Worm (Caenorhabditis elegans) whole organism, L4 larva: ENCODE measurements around the gene mrps-2.

Experiments used
- F37D6.2 ChIP-seq: sonication (generic microtip); optimal IDR thresholded peaks from 2 replicates; lab custom pipeline; 2016; ENCODE audit warnings: mild to moderate bottlenecking, missing genetic modification characterization, missing compliant biosample characterization
- F44E2.7 ChIP-seq: fragments of 200-800 bp; sonication (Bioruptor generic); IDR thresholded peaks from 2 replicates; pipeline ENCODE4 v2.1.2; 2022; ENCODE audit warnings: missing genetic modification characterization, missing compliant biosample characterization
- Y105C5A.15 ChIP-seq: fragments of 200-800 bp; sonication (Bioruptor generic); IDR thresholded peaks from 2 replicates; pipeline ENCODE4 v1.3.6; 2022; ENCODE audit warnings: missing genetic modification characterization, missing compliant biosample characterization
- Y48G9A.11 ChIP-seq: fragments of 200-800 bp; sonication (Bioruptor generic); IDR thresholded peaks from 2 replicates; pipeline ENCODE4 v1.3.6; 2022; ENCODE audit warnings: missing genetic modification reagents, missing genetic modification characterization, missing compliant biosample characterization
- ZK337.2 ChIP-seq: fragments of 200-800 bp; sonication (Bioruptor generic); IDR thresholded peaks from 2 replicates; pipeline ENCODE4 v1.3.6; 2022; ENCODE audit warnings: missing genetic modification reagents, missing genetic modification characterization, missing compliant biosample characterization
- aha-1 ChIP-seq: fragments of 150-350 bp; peaks from one replicate; lab custom pipeline; 2014; ENCODE audit warnings: missing biosample characterization, missing genetic modification characterization
- aly-2 ChIP-seq: sonication (generic microtip); optimal IDR thresholded peaks from 2 replicates; lab custom pipeline; 2018; ENCODE audit warnings: missing biosample characterization, missing genetic modification characterization
- ceh-20 ChIP-seq: fragments of 200-800 bp; sonication (Bioruptor generic); IDR thresholded peaks from 2 replicates; pipeline ENCODE4 v1.3.6; 2022; ENCODE audit warnings: missing genetic modification reagents, missing genetic modification characterization, missing compliant biosample characterization
- ceh-62 ChIP-seq: sonication (generic microtip); optimal IDR thresholded peaks from 2 replicates; lab custom pipeline; 2017; ENCODE audit warnings: missing biosample characterization, missing genetic modification characterization
- cey-2 ChIP-seq: sonication (generic microtip); optimal IDR thresholded peaks from 3 replicates; lab custom pipeline; 2017; ENCODE audit warnings: missing genetic modification characterization, mild to moderate bottlenecking, missing compliant biosample characterization, antibody characterized with exemption, borderline replicate concordance; ENCODE audit not compliant: insufficient read depth
- daf-12 ChIP-seq: fragments of 150-350 bp; optimal IDR thresholded peaks from 2 replicates; lab custom pipeline; 2014; ENCODE audit warnings: missing biosample characterization, missing genetic modification reagents, missing genetic modification characterization
- daf-16 ChIP-seq, 3 experiments: sonication (generic microtip); optimal IDR thresholded peaks; 2 replicates each; lab custom pipeline; 2016 to 2017; ENCODE audit warnings: missing genetic modification characterization in 3 of 3, missing genetic modification reagents in 3 of 3, mild to moderate bottlenecking in 2 of 3, missing compliant biosample characterization in 2 of 3, missing biosample characterization in 1 of 3, moderate library complexity in 1 of 3
- dmd-6 ChIP-seq: fragments of 200-800 bp; sonication (Bioruptor generic); IDR thresholded peaks from 2 replicates; pipeline ENCODE4 v1.3.6; 2022; ENCODE audit warnings: missing genetic modification reagents, missing genetic modification characterization, missing compliant biosample characterization
- dmd-9 ChIP-seq: fragments of 200-800 bp; sonication (Bioruptor generic); IDR thresholded peaks from 2 replicates; pipeline ENCODE4 v1.3.6; 2022; ENCODE audit warnings: missing genetic modification reagents, missing genetic modification characterization, missing compliant biosample characterization
- dve-1 ChIP-seq: sonication (generic microtip); optimal IDR thresholded peaks from 2 replicates; lab custom pipeline; 2017; ENCODE audit warnings: antibody characterized with exemption, mild to moderate bottlenecking, missing genetic modification characterization, missing compliant biosample characterization; ENCODE audit not compliant: insufficient read depth
- egl-27 ChIP-seq: sonication (generic microtip); optimal IDR thresholded peaks from 3 replicates; lab custom pipeline; 2017; ENCODE audit warnings: missing biosample characterization, missing genetic modification reagents, missing genetic modification characterization
- hlh-11 ChIP-seq: fragments of 200-800 bp; sonication (Bioruptor generic); optimal IDR thresholded peaks from 2 replicates; lab custom pipeline; 2018; ENCODE audit warnings: mild to moderate bottlenecking, missing genetic modification characterization, missing compliant biosample characterization
- hlh-30 ChIP-seq: sonication (generic microtip); optimal IDR thresholded peaks from 2 replicates; lab custom pipeline; 2017; ENCODE audit warnings: antibody characterized with exemption, mild to moderate bottlenecking, missing genetic modification characterization, missing compliant biosample characterization; ENCODE audit not compliant: insufficient read depth
- hmg-1.1 ChIP-seq: fragments of 200-800 bp; sonication (Bioruptor generic); IDR thresholded peaks from 2 replicates; pipeline ENCODE4 v1.3.6; 2022; ENCODE audit warnings: missing genetic modification reagents, missing genetic modification characterization, missing compliant biosample characterization
- lin-15B ChIP-seq: fragments of 150-350 bp; sonication (generic microtip); optimal IDR thresholded peaks from 3 replicates; lab custom pipeline; 2014; ENCODE audit warnings: missing biosample characterization, missing genetic modification characterization
- lir-3 ChIP-seq: sonication (generic microtip); optimal IDR thresholded peaks from 2 replicates; lab custom pipeline; 2016; ENCODE audit warnings: mild to moderate bottlenecking, missing genetic modification characterization, missing compliant biosample characterization
- lsy-2 ChIP-seq, 2 experiments: fragments of 150-350 bp in 1 of 2; sonication (generic microtip) in 1 of 2; optimal IDR thresholded peaks; 2 replicates each; lab custom pipeline; 2014 to 2017; ENCODE audit warnings: missing biosample characterization in 2 of 2, missing genetic modification characterization in 2 of 2
- mdt-29 ChIP-seq: fragments of 200-800 bp; sonication (Bioruptor generic); IDR thresholded peaks from 2 replicates; pipeline ENCODE4 v1.3.6; 2022; ENCODE audit warnings: missing genetic modification reagents, missing genetic modification characterization, missing compliant biosample characterization
- mep-1 ChIP-seq: fragments of 150-350 bp; sonication (generic microtip); optimal IDR thresholded peaks from 3 replicates; lab custom pipeline; 2014; ENCODE audit warnings: missing biosample characterization, missing genetic modification characterization
- mxl-3 ChIP-seq: fragments of 200-800 bp; sonication (Bioruptor generic); optimal IDR thresholded peaks from 2 replicates; lab custom pipeline; 2018; ENCODE audit warnings: mild to moderate bottlenecking, missing genetic modification characterization, missing compliant biosample characterization
- nhr-25 ChIP-seq: sonication (generic microtip); optimal IDR thresholded peaks from 2 replicates; lab custom pipeline; 2017; ENCODE audit warnings: missing genetic modification characterization, mild to moderate bottlenecking, missing compliant biosample characterization, antibody characterized with exemption, moderate library complexity, borderline replicate concordance; ENCODE audit not compliant: insufficient read depth
- nhr-28 ChIP-seq: fragments of 150-350 bp; optimal IDR thresholded peaks from 2 replicates; lab custom pipeline; 2014; ENCODE audit warnings: missing biosample characterization, missing genetic modification characterization
- nhr-42 ChIP-seq: fragments of 200-800 bp; sonication (Bioruptor generic); IDR thresholded peaks from 2 replicates; pipeline ENCODE4 v1.3.6; 2022; ENCODE audit warnings: missing genetic modification characterization, missing compliant biosample characterization
- nhr-6 ChIP-seq: fragments of 150-350 bp; optimal IDR thresholded peaks from 2 replicates; lab custom pipeline; 2014; ENCODE audit warnings: missing biosample characterization, missing genetic modification characterization
- nhr-76 ChIP-seq: fragments of 150-350 bp; optimal IDR thresholded peaks from 2 replicates; lab custom pipeline; 2014; ENCODE audit warnings: missing biosample characterization, missing genetic modification characterization
- nhr-77 ChIP-seq: fragments of 150-350 bp; optimal IDR thresholded peaks from 2 replicates; lab custom pipeline; 2014; ENCODE audit warnings: missing biosample characterization, missing genetic modification characterization
- pha-4 ChIP-seq, 2 experiments: fragments of 150-350 bp in 1 of 2; fragments of 200-800 bp in 1 of 2; sonication (Bioruptor generic) in 1 of 2; IDR thresholded peaks in 1 of 2; optimal IDR thresholded peaks in 1 of 2; 2 replicates each; pipeline versions ENCODE4 v1.3.6 to Lab custom; 2014 to 2022; ENCODE audit warnings: missing genetic modification characterization in 2 of 2, missing genetic modification reagents in 2 of 2, missing biosample characterization in 1 of 2, missing compliant biosample characterization in 1 of 2
- pqm-1 ChIP-seq: sonication (generic microtip); optimal IDR thresholded peaks from 2 replicates; lab custom pipeline; 2017; ENCODE audit warnings: missing biosample characterization, missing genetic modification characterization
- rbr-2 ChIP-seq: sonication (generic microtip); optimal IDR thresholded peaks from 2 replicates; lab custom pipeline; 2016; ENCODE audit warnings: missing genotype, missing genetic modification characterization, missing compliant biosample characterization
- snpc-1.2 ChIP-seq: fragments of 200-800 bp; sonication (Bioruptor generic); IDR thresholded peaks from 2 replicates; pipeline ENCODE4 v1.3.6; 2022; ENCODE audit warnings: missing genetic modification reagents, missing genetic modification characterization, missing compliant biosample characterization
- tra-1 ChIP-seq: fragments of 200-800 bp; sonication (Bioruptor generic); IDR thresholded peaks from 2 replicates; pipeline ENCODE4 v1.3.6; 2022; ENCODE audit warnings: missing genetic modification reagents, missing genetic modification characterization, missing compliant biosample characterization
- unc-130 ChIP-seq: sonication (generic microtip); optimal IDR thresholded peaks from 2 replicates; lab custom pipeline; 2016; ENCODE audit warnings: missing genetic modification reagents, missing genetic modification characterization, missing compliant biosample characterization
- unc-62 ChIP-seq, 3 experiments: fragments of 150-350 bp in 1 of 3; sonication (generic microtip); optimal IDR thresholded peaks in 2 of 3; peaks in 1 of 3; 1 replicate in 1 of 3; 2 replicates in 2 of 3; lab custom pipeline; 2014 to 2017; ENCODE audit warnings: missing biosample characterization in 3 of 3, missing genetic modification characterization in 3 of 3, missing genetic modification reagents in 3 of 3, missing genotype in 1 of 3
- vab-7 ChIP-seq: fragments of 200-800 bp; sonication (Bioruptor generic); IDR thresholded peaks from 2 replicates; pipeline ENCODE4 v1.3.6; 2022; ENCODE audit warnings: missing genetic modification reagents, missing genetic modification characterization, missing compliant biosample characterization
- zip-11 ChIP-seq: fragments of 200-800 bp; sonication (Bioruptor generic); IDR thresholded peaks from 2 replicates; pipeline ENCODE4 v1.3.6; 2022; ENCODE audit warnings: missing genetic modification characterization, missing compliant biosample characterization
- ztf-11 ChIP-seq: fragments of 150-350 bp; optimal IDR thresholded peaks from 2 replicates; lab custom pipeline; 2014; ENCODE audit warnings: missing biosample characterization, missing genetic modification characterization

mrps-2 gene

DNA sequence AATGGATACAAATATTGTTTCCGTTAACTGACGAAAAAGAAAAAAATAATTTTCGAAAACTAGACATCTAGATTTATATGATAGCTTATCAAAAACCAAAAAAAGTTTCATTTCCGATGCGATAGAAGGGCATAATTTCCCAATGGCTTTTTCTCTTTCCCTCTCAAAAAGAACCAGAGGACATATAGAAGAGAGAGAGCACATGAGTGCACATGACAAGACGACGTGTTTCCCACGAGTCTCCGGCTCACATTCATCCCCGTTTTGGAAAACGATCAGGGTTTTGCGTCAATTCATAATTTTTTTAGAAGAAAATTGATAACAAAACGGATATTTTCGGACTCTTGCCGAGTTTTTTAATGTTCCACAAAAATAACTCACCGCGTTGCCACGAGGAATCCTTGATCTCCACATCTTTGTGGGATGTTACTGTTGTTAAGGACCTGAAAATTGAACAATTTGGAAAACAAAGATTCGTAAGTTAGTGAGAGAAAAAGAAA lies 21.1 kb upstream of the mrps-2 start, which contains the start of gene lmd-3:
Gene lmd-3, minus strand, starts transcription at position 450 of the 500 bp plus-strand sequence.
- TF ChIP-seq aha-1 (tag; lab: Kevin White, UChicago), result peak; percentile 32
- no peak for TF ChIP-seq ZK337.2 (GFP tag; lab: Robert Waterston, UW)
- no peak for TF ChIP-seq tra-1 (GFP tag; lab: Robert Waterston, UW)
- TF ChIP-seq hlh-30 (tag; lab: Kevin White, UChicago), result peak; percentile 60
- TF ChIP-seq, all 104 proteins: peak for 2

DNA sequence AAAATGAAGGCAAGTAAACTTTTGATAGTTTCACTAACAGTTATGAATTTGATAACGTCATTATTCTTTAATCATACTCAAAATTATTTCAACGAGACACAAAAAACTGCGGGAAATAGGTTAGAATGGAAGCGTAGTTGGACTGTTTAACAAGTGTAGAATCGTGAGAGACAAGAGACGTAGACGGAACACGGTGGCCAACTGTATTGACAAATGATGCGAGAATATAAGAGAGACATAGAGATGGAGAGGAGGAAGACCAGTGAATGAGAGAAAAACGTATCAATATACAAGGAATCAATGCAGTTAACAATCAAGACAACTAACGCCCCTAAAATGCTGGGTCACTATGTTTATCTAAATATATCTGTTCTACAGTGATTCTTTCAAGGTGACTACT lies 19.9 kb upstream of the mrps-2 start:
- TF ChIP-seq nhr-25 (tag; lab: Kevin White, UChicago), result peak; percentile 48
- peak; percentile 76 for TF ChIP-seq hlh-11 (tag; lab: Kevin White, UChicago)
- TF ChIP-seq nhr-76 (tag; lab: Kevin White, UChicago), result no peak
- no peak for TF ChIP-seq vab-7 (GFP tag; lab: Robert Waterston, UW)
- TF ChIP-seq mep-1 (tag; lab: Kevin White, UChicago), result peak; percentile 38
- TF ChIP-seq nhr-28 (tag; lab: Kevin White, UChicago), result peak; percentile 88
- TF ChIP-seq Y48G9A.11 (GFP tag; lab: Robert Waterston, UW), result no peak
- no peak for TF ChIP-seq pha-4 (GFP tag; IDR thresholded peaks at IDR 0.05; lab: Robert Waterston, UW)
- peak; percentile 2 for TF ChIP-seq pha-4 (tag; optimal IDR thresholded peaks at IDR 0.05; lab: Kevin White, UChicago)
- TF ChIP-seq nhr-77, result peak; percentile 23
- peak in 1 of 2 experiments; percentile 24 for TF ChIP-seq lsy-2 (tag; optimal IDR thresholded peaks at IDR 0.05; lab: Kevin White, UChicago)
- TF ChIP-seq pqm-1 (tag; lab: Kevin White, UChicago), result peak; percentile 56
- TF ChIP-seq daf-16 (GFP tag; optimal IDR thresholded peaks at IDR 0.05; lab: Kevin White, UChicago), result no peak
- TF ChIP-seq daf-16 (tag; optimal IDR thresholded peaks at IDR 0.05; lab: Kevin White, UChicago), result peak; percentile 83
- TF ChIP-seq zip-11 (GFP tag; lab: Robert Waterston, UW), result no peak
- TF ChIP-seq ztf-11 (tag; lab: Kevin White, UChicago), result no peak
- no peak for TF ChIP-seq Y105C5A.15 (GFP tag; lab: Robert Waterston, UW)
- no peak for TF ChIP-seq dmd-9
- TF ChIP-seq nhr-6, result peak; percentile 56
- no peak for TF ChIP-seq rbr-2 (tag; lab: Kevin White, UChicago)
- no peak for TF ChIP-seq hmg-1.1
- peak; percentile 69 for TF ChIP-seq dve-1
- peak; percentile 10 for TF ChIP-seq mxl-3 (GFP tag; lab: Kevin White, UChicago)
- peak; percentile 59 for TF ChIP-seq dmd-6 (GFP tag; lab: Robert Waterston, UW)
- TF ChIP-seq aha-1 (tag; lab: Kevin White, UChicago), result peak; percentile 42
- no peak for TF ChIP-seq lir-3 (tag; lab: Kevin White, UChicago)

DNA sequence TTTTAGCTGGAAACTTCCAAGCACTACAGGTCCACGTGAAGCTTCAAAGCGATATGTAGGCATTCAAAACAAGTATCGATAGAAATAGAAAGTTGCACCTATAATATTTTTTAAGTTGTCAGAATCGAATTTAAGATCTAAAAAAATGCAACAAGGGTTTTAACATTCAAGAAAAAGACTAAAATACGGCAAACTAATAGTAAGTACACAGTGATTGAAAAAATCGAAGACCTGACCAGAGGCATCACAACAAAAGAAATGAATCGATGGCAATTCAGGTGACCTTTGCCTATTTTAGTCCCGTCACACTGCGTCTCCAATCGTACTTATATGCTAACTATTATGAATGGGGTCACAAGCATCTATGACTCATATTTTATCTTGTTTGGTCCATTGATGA lies 17.6 kb upstream of the mrps-2 start, which contains the start of gene T23B12.5:
Gene T23B12.5, minus strand, starts transcription at position 101 of the 400 bp plus-strand sequence.
- TF ChIP-seq F37D6.2 (tag; lab: Kevin White, UChicago), result no peak
- TF ChIP-seq snpc-1.2 (GFP tag; lab: Robert Waterston, UW), result no peak
- no peak for TF ChIP-seq aha-1 (tag; lab: Kevin White, UChicago)
- no peak for TF ChIP-seq unc-130 (GFP tag; lab: Kevin White, UChicago)
- no peak for TF ChIP-seq lin-15B (tag; lab: Kevin White, UChicago)

- TF ChIP-seq unc-130 (GFP tag; lab: Kevin White, UChicago) (no peak), nhr-25 (tag; lab: Kevin White, UChicago) (peak; percentile 27), nhr-28 (tag; lab: Kevin White, UChicago) (peak; percentile 67), dmd-9 (no peak), daf-12 (tag; lab: Kevin White, UChicago) (no peak), aly-2 (tag; lab: Kevin White, UChicago) (no peak), aha-1 (tag; lab: Kevin White, UChicago) (peak; percentile 98), nhr-42 (no peak), tra-1 (GFP tag; lab: Robert Waterston, UW) (0 out of 2 replicates have a peak, but pooled peaks have one; percentile 31), cey-2 (tag; lab: Kevin White, UChicago) (peak; percentile 39), mdt-29 (no peak), dmd-6 (GFP tag; lab: Robert Waterston, UW) (peak; percentile 33), dve-1 (peak; percentile 51), ztf-11 (tag; lab: Kevin White, UChicago) (no peak), vab-7 (GFP tag; lab: Robert Waterston, UW) (no peak), egl-27 (tag; lab: Kevin White, UChicago) (no peak), unc-62 (GFP tag; optimal IDR thresholded peaks at IDR 0.05 in 1 of 2; lab: Kevin White, UChicago) (peak in 1 of 2 experiments; percentile 99), unc-62 (tag; optimal IDR thresholded peaks at IDR 0.05; lab: Kevin White, UChicago) (no peak), ceh-20 (GFP tag; lab: Robert Waterston, UW) (0 out of 2 replicates have a peak, but pooled peaks have one; percentile 47), F37D6.2 (tag; lab: Kevin White, UChicago) (no peak), F44E2.7 (no peak), ceh-62 (tag; lab: Kevin White, UChicago) (no peak)
Observed at ce11 chrV:8449241-8449640, 16.2 kb upstream of the mrps-2 start.
